Fruit fly (Drosophila melanogaster): ENCODE measurements around the gene mtSSB.

Gene mtSSB

dm6 chr3R:16224415-16225165 is 19.5 kb upstream of the mtSSB start (continued):
- TF ChIP-seq Sox100B (GFP tag; optimal IDR thresholded peaks at IDR 0.05) (peak; percentile 97), CG31388 (GFP tag; optimal IDR thresholded peaks at IDR 0.05) (peak; percentile 94), pita (GFP tag; optimal IDR thresholded peaks at IDR 0.05) (no peak), CG11093 (GFP tag; IDR thresholded peaks at IDR 0.05) (peak; percentile 97), HLHmδ (GFP tag; optimal IDR thresholded peaks at IDR 0.05) (peak; percentile 3), CG9215 (GFP tag; IDR thresholded peaks at IDR 0.05) (no peak), ssp (GFP tag; IDR thresholded peaks at IDR 0.05) (no peak), p53 (GFP tag; optimal IDR thresholded peaks at IDR 0.05) (peak; percentile 93), tgo (GFP tag; IDR thresholded peaks at IDR 0.05) (no peak), nmo (GFP tag; optimal IDR thresholded peaks at IDR 0.05) (peak; percentile 98), br (optimal IDR thresholded peaks at IDR 0.05) (no peak), CG17359 (tag; optimal IDR thresholded peaks at IDR 0.05) (peak; percentile 99), CG13775 (GFP tag; optimal IDR thresholded peaks at IDR 0.05) (peak; percentile 94), CG3995 (GFP tag; optimal IDR thresholded peaks at IDR 0.05) (peak; percentile 60), nerfin-2 (GFP tag; IDR thresholded peaks at IDR 0.05; ENCODE audit: partially characterized antibody) (no peak), CG16813 (GFP tag; IDR thresholded peaks at IDR 0.05; ENCODE audit: partially characterized antibody) (no peak), slp2 (GFP tag; optimal IDR thresholded peaks at IDR 0.05) (peak; percentile 97), Hsf (GFP tag; optimal IDR thresholded peaks at IDR 0.05) (peak; percentile 97), Deaf1 (tag; optimal IDR thresholded peaks at IDR 0.05) (peak; percentile 96), CG4360 (GFP tag; IDR thresholded peaks at IDR 0.05) (no peak), CG8944 (GFP tag; optimal IDR thresholded peaks at IDR 0.05) (peak; percentile 97), crc (GFP tag; optimal IDR thresholded peaks at IDR 0.05) (peak; percentile 95), ro (GFP tag; IDR thresholded peaks at IDR 0.05) (no peak), CG17829 (tag; optimal IDR thresholded peaks at IDR 0.05) (peak; percentile 98), chn (GFP tag; optimal IDR thresholded peaks at IDR 0.05) (peak; percentile 93), Hmr (GFP tag; optimal IDR thresholded peaks at IDR 0.05) (peak; percentile 98), Sin3A (optimal IDR thresholded peaks at IDR 0.05) (no peak), Nf-YA (GFP tag; IDR thresholded peaks at IDR 0.05) (no peak), CG13296 (GFP tag; optimal IDR thresholded peaks at IDR 0.05) (peak; percentile 98), fd3F (GFP tag; optimal IDR thresholded peaks at IDR 0.05) (peak; percentile 97), Fer2 (tag; optimal IDR thresholded peaks at IDR 0.05) (peak; percentile 94), Hr39 (optimal IDR thresholded peaks at IDR 0.05) (no peak), ac (GFP tag; optimal IDR thresholded peaks at IDR 0.05) (peak; percentile 77), CG30403 (GFP tag; optimal IDR thresholded peaks at IDR 0.05) (peak; percentile 98), CG12769 (tag; optimal IDR thresholded peaks at IDR 0.05) (peak; percentile 88), Ets65A (GFP tag) (peak; percentile 97), CG10431 (GFP tag; optimal IDR thresholded peaks at IDR 0.05) (peak; percentile 95), Dad (GFP tag; optimal IDR thresholded peaks at IDR 0.05) (peak; percentile 96), CG14441 (GFP tag; IDR thresholded peaks at IDR 0.05) (no peak), tin (GFP tag; optimal IDR thresholded peaks at IDR 0.05) (peak; percentile 98), Max (GFP tag; optimal IDR thresholded peaks at IDR 0.05) (peak; percentile 94), eyg (GFP tag; optimal IDR thresholded peaks at IDR 0.05) (peak; percentile 98), Doc2 (GFP tag; IDR thresholded peaks at IDR 0.05) (no peak), CG10543 (GFP tag; optimal IDR thresholded peaks at IDR 0.05) (peak; percentile 90), pfk (GFP tag; optimal IDR thresholded peaks at IDR 0.05) (no peak), CG14710 (tag; optimal IDR thresholded peaks at IDR 0.05) (peak; percentile 97), maf-S (GFP tag; optimal IDR thresholded peaks at IDR 0.05) (peak; percentile 96), CG13287 (GFP tag; IDR thresholded peaks at IDR 0.05; ENCODE audit: partially characterized antibody) (no peak), eve (GFP tag; optimal IDR thresholded peaks at IDR 0.05) (peak in 1 of 2 experiments; percentile 99), Myb (GFP tag; optimal IDR thresholded peaks at IDR 0.05) (peak; percentile 89), chinmo (GFP tag; IDR thresholded peaks at IDR 0.05; ENCODE audit: partially characterized antibody) (no peak)

All from whole organism, embryonic.